Fruit fly (Drosophila melanogaster): ENCODE data around the gene PlexB.

Gene PlexB

dm6 chr4:43179-43935 lies at the start of gene PlexB:
PlexB (minus strand) TSS chr4:43778.
- no peak for TF ChIP-seq zf30C (GFP tag; optimal IDR thresholded peaks at IDR 0.05)
- TF ChIP-seq CG7745 (tag; optimal IDR thresholded peaks at IDR 0.05), result no peak
- TF ChIP-seq CG15269 (tag; optimal IDR thresholded peaks at IDR 0.05), result no peak
- TF ChIP-seq Sin3A (optimal IDR thresholded peaks at IDR 0.05), result peak; percentile 5
- peak; percentile 37 for TF ChIP-seq sug (tag; optimal IDR thresholded peaks at IDR 0.05)
- no peak for TF ChIP-seq Fer3 (tag; optimal IDR thresholded peaks at IDR 0.05)
- peak; percentile 23 for TF ChIP-seq HmgD (GFP tag; optimal IDR thresholded peaks at IDR 0.05)
- peak; percentile 74 for TF ChIP-seq CG13287 (GFP tag; IDR thresholded peaks at IDR 0.05; ENCODE audit: partially characterized antibody)
- no peak for TF ChIP-seq vfl (GFP tag; optimal IDR thresholded peaks at IDR 0.05)
- TF ChIP-seq lilli (GFP tag; optimal IDR thresholded peaks at IDR 0.05), result peak; percentile 1
- TF ChIP-seq Sox102F (GFP tag; optimal IDR thresholded peaks at IDR 0.05), result no peak
- TF ChIP-seq vvl (GFP tag; IDR thresholded peaks at IDR 0.05), result peak; percentile 91; the same call in 1 of the 2 replicates
- no peak for TF ChIP-seq CG34422 (GFP tag; IDR thresholded peaks at IDR 0.05)
- TF ChIP-seq ERR (GFP tag; optimal IDR thresholded peaks at IDR 0.05), result peak; percentile 60
- TF ChIP-seq CG12236 (GFP tag; optimal IDR thresholded peaks at IDR 0.05), result no peak
- TF ChIP-seq tll (GFP tag; optimal IDR thresholded peaks at IDR 0.05), result peak in 1 of 2 experiments; percentile 67
- TF ChIP-seq Atf6 (GFP tag; IDR thresholded peaks at IDR 0.05), result no peak
- TF ChIP-seq CG17186 (GFP tag; optimal IDR thresholded peaks at IDR 0.05), result peak; percentile 19
- TF ChIP-seq prd (optimal IDR thresholded peaks at IDR 0.05), result no peak
- no peak for TF ChIP-seq prd (GFP tag; IDR thresholded peaks at IDR 0.05)
- peak; percentile 29 for TF ChIP-seq gfzf (GFP tag; optimal IDR thresholded peaks at IDR 0.05)
- TF ChIP-seq Abd-B (GFP tag; optimal IDR thresholded peaks at IDR 0.05), result no peak
- no peak for TF ChIP-seq CG7839 (tag; optimal IDR thresholded peaks at IDR 0.05)
- peak; percentile 36 for TF ChIP-seq NC2β (GFP tag; optimal IDR thresholded peaks at IDR 0.05)
- TF ChIP-seq sens (GFP tag), result peak; percentile 77
- peak; percentile 90 for TF ChIP-seq knrl (GFP tag; IDR thresholded peaks at IDR 0.05; ENCODE audit: partially characterized antibody)
- TF ChIP-seq onecut (GFP tag; IDR thresholded peaks at IDR 0.05), result peak; percentile 30; the same call in 1 of the 2 replicates
- no peak for TF ChIP-seq E2f2 (GFP tag; IDR thresholded peaks at IDR 0.05)
- peak; percentile 60 for TF ChIP-seq Ets97D (GFP tag; optimal IDR thresholded peaks at IDR 0.05)
- no peak for TF ChIP-seq ci (GFP tag; IDR thresholded peaks at IDR 0.05)
- peak; percentile 2 for TF ChIP-seq Fer1 (GFP tag; optimal IDR thresholded peaks at IDR 0.05)
- TF ChIP-seq tgo (GFP tag; IDR thresholded peaks at IDR 0.05), result 0 out of 3 replicates have a peak, but pooled peaks have one; percentile 14
- no peak for TF ChIP-seq jigr1 (GFP tag; IDR thresholded peaks at IDR 0.05)
- peak; percentile 94 for TF ChIP-seq CG32767 (GFP tag; IDR thresholded peaks at IDR 0.05)
- no peak for TF ChIP-seq CG6654 (GFP tag; optimal IDR thresholded peaks at IDR 0.05)
- TF ChIP-seq Dfd (GFP tag; optimal IDR thresholded peaks at IDR 0.05), result peak in 1 of 2 experiments; percentile 72
- peak; percentile 16 for TF ChIP-seq gem (tag; optimal IDR thresholded peaks at IDR 0.05)
- no peak for TF ChIP-seq ase (GFP tag; IDR thresholded peaks at IDR 0.05)
- peak; percentile 32 for TF ChIP-seq CG9609 (GFP tag; optimal IDR thresholded peaks at IDR 0.05)
- TF ChIP-seq inv (GFP tag; IDR thresholded peaks at IDR 0.05; ENCODE audit: partially characterized antibody), result peak; percentile 92
- TF ChIP-seq trem (tag; optimal IDR thresholded peaks at IDR 0.05), result peak; percentile 32
- TF ChIP-seq pzg (GFP tag; optimal IDR thresholded peaks at IDR 0.05), result peak; percentile 83
- peak; percentile 96 for TF ChIP-seq amos (GFP tag; IDR thresholded peaks at IDR 0.05; ENCODE audit: partially characterized antibody)
- no peak for TF ChIP-seq Blimp-1 (GFP tag; optimal IDR thresholded peaks at IDR 0.05)
- no peak for TF ChIP-seq CG43689 (GFP tag; IDR thresholded peaks at IDR 0.05)
- no peak for TF ChIP-seq fu2 (GFP tag; optimal IDR thresholded peaks at IDR 0.05)
- no peak for TF ChIP-seq ATbp (GFP tag; optimal IDR thresholded peaks at IDR 0.05)
- TF ChIP-seq wdn (GFP tag; IDR thresholded peaks at IDR 0.05), result no peak
- no peak for TF ChIP-seq Taf1 (GFP tag; IDR thresholded peaks at IDR 0.05)
- TF ChIP-seq usp (GFP tag; optimal IDR thresholded peaks at IDR 0.05), result no peak
